Worm (Caenorhabditis elegans): ENCODE results near the gene oac-56.
"Not testable (repeated sequence)": the region's sequence is repeated elsewhere in the genome, so short reads cannot be mapped to it uniquely, and the experiment has no call there.

The oac-56 gene

ce11 chrIV:14377850-14378249 is 27.3 kb upstream of the oac-56 start:
- TF ChIP-seq ceh-82 (tag; optimal IDR thresholded peaks at IDR 0.05) (no peak), unc-55 (GFP tag; optimal IDR thresholded peaks at IDR 0.05) (no peak), ama-1 (optimal IDR thresholded peaks at IDR 0.05) (no peak), C34F6.9 (tag; optimal IDR thresholded peaks at IDR 0.05) (no peak), crh-2 (tag; optimal IDR thresholded peaks at IDR 0.05) (no peak)

DNA sequence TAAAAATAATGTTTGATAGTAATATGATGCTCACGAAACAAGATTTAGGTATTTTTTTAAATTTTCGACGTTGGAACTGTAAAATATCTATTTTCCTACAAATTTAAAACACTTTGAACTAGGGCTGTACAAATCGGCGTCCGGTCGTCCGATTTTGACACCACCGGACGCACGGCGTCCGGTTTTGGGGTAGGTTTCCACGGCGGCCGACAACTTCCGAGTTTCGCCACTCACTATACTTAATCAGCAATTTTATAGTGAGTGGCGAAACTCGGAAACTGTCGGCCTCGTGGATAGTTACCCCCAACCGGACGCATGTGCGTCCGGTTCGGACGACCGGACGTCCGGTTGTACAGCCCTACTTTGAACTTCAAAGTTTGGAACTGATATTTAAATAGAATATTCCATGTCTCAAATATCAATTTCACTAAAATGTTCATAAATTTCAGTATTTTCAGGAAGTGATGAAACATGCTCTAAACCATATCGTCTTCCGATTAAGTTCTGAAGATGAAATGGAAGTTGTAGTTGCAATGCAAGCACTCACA is 26.8 kb upstream of the oac-56 start:
- TF ChIP-seq aly-2 (tag; optimal IDR thresholded peaks at IDR 0.05) (no peak), R02D3.7 (tag; optimal IDR thresholded peaks at IDR 0.05) (no peak), nhr-10 (tag; optimal IDR thresholded peaks at IDR 0.05) (no peak), ztf-11 (tag; optimal IDR thresholded peaks at IDR 0.05) (no peak), ceh-82 (tag; optimal IDR thresholded peaks at IDR 0.05) (no peak), mdl-1 (tag; optimal IDR thresholded peaks at IDR 0.05) (no peak), peb-1 (tag; optimal IDR thresholded peaks at IDR 0.05) (no peak), elt-3 (tag; optimal IDR thresholded peaks at IDR 0.05) (no peak), nhr-129 (tag; optimal IDR thresholded peaks at IDR 0.05) (no peak), dmd-4 (tag; optimal IDR thresholded peaks at IDR 0.05) (no peak), nhr-12 (tag; optimal IDR thresholded peaks at IDR 0.05) (no peak), unc-62 (GFP tag; optimal IDR thresholded peaks at IDR 0.05) (no peak), F13H6.1 (tag; optimal IDR thresholded peaks at IDR 0.05) (no peak), mbf-1 (tag; optimal IDR thresholded peaks at IDR 0.05) (no peak), mab-5 (tag; optimal IDR thresholded peaks at IDR 0.05) (no peak), nhr-6 (tag; optimal IDR thresholded peaks at IDR 0.05) (no peak)

ce11 chrIV:14373814-14374213 is 23.3 kb upstream of the oac-56 start, which contains the start of gene Y67A10A.7:
Gene Y67A10A.7, plus strand, starts transcription at chrIV:14374114.
- TF ChIP-seq Y55F3AM.14 (GFP tag; optimal IDR thresholded peaks at IDR 0.05); peb-1 (tag; optimal IDR thresholded peaks at IDR 0.05); R02D3.7 (tag; optimal IDR thresholded peaks at IDR 0.05): not testable (repeated sequence)

ce11 chrIV:14371639-14372038 is 21.1 kb upstream of the oac-56 start:
- TF ChIP-seq C34F6.9 (tag; optimal IDR thresholded peaks at IDR 0.05): peak; percentile 79
- TF ChIP-seq blmp-1 (tag; optimal IDR thresholded peaks at IDR 0.05; ENCODE audit: insufficient read depth): no peak
- TF ChIP-seq crh-2 (tag; optimal IDR thresholded peaks at IDR 0.05): peak; percentile 68
- TF ChIP-seq peb-1 (tag; optimal IDR thresholded peaks at IDR 0.05): no peak
- peak; percentile 17 for TF ChIP-seq lin-13 (GFP tag; optimal IDR thresholded peaks at IDR 0.05)
- TF ChIP-seq nhr-23 (tag; optimal IDR thresholded peaks at IDR 0.05): no peak
- no peak for TF ChIP-seq sem-4 (tag; optimal IDR thresholded peaks at IDR 0.05)
- no peak for TF ChIP-seq ztf-11 (tag; optimal IDR thresholded peaks at IDR 0.05)
- TF ChIP-seq alr-1 (tag; optimal IDR thresholded peaks at IDR 0.05): no peak
- peak; percentile 83 for TF ChIP-seq unc-55 (GFP tag; optimal IDR thresholded peaks at IDR 0.05)
- TF ChIP-seq mab-5 (tag; optimal IDR thresholded peaks at IDR 0.05): peak; percentile 53
- TF ChIP-seq nhr-6 (tag; optimal IDR thresholded peaks at IDR 0.05): no peak
- TF ChIP-seq Y55F3AM.14 (GFP tag; optimal IDR thresholded peaks at IDR 0.05): peak; percentile 63
- peak; percentile 93 for TF ChIP-seq nhr-129 (tag; optimal IDR thresholded peaks at IDR 0.05)
- no peak for TF ChIP-seq elt-1 (tag; optimal IDR thresholded peaks at IDR 0.05)
- peak; percentile 61 for TF ChIP-seq lin-11 (tag; optimal IDR thresholded peaks at IDR 0.05)
- TF ChIP-seq sma-9 (GFP tag; optimal IDR thresholded peaks at IDR 0.05): peak; percentile 4
- TF ChIP-seq sma-9 (tag; optimal IDR thresholded peaks at IDR 0.05): no peak
- no peak for TF ChIP-seq ztf-1 (GFP tag; conservative IDR thresholded peaks at IDR 0.05)
- TF ChIP-seq zag-1 (tag; optimal IDR thresholded peaks at IDR 0.05): peak; percentile 92
- no peak for TF ChIP-seq fos-1 (tag; optimal IDR thresholded peaks at IDR 0.05)
- TF ChIP-seq lsy-2 (tag; optimal IDR thresholded peaks at IDR 0.05): peak in 1 of 2 experiments; percentile 62
- TF ChIP-seq F13H6.1 (tag; optimal IDR thresholded peaks at IDR 0.05): peak; percentile 73
- TF ChIP-seq mdl-1 (tag; optimal IDR thresholded peaks at IDR 0.05): peak in 1 of 2 experiments; percentile 32
- TF ChIP-seq egl-27 (tag; optimal IDR thresholded peaks at IDR 0.05): peak; percentile 43
- TF ChIP-seq nhr-11 (tag; optimal IDR thresholded peaks at IDR 0.05): no peak
- no peak for TF ChIP-seq nhr-237 (tag; optimal IDR thresholded peaks at IDR 0.05)

Measured in whole organism, L2 larva.